Fruit fly (Drosophila melanogaster): ENCODE measurements around the gene Mps1.
A peak's percentile ranks its signal among the peaks of the same experiment; 100 is the strongest.

Mps1 gene

DNA sequence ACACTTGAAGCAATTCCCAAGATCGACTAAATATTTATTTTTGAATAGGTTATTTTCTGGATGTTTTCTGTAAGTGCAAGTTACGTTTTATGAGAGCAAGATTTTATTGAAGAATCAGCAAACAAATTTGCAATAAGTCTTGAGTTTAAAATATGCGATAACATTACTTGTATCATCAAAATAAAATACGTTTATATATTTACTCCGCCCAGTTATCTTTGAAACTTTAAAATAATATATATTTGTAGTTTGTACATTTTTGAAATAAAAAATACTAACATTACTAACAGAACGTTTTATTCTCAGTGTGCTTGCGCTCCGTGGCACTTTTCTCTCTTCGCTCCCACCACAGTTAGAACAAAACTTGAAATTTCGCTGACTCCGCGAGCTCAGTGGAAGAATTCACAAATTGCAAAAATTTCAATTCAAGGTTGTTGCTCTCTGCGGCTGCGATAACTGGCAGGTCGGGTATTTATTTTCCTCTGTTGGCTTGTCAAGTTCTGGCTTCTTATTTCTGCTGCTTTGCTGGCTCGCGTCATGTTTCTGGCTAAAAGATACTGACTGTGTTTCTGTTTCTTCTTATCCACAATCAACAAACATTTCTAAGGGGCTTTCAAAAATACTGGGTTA lies 8.4 kb downstream of the Mps1 start (continued):
- TF ChIP-seq shn (GFP tag; optimal IDR thresholded peaks at IDR 0.05) (no peak), Sin3A (optimal IDR thresholded peaks at IDR 0.05) (no peak), CG42726 (GFP tag; IDR thresholded peaks at IDR 0.05; ENCODE audit: partially characterized antibody) (no peak), Blimp-1 (GFP tag; optimal IDR thresholded peaks at IDR 0.05) (no peak), B-H2 (GFP tag; optimal IDR thresholded peaks at IDR 0.05) (no peak), sc (optimal IDR thresholded peaks at IDR 0.05) (no peak), sc (GFP tag; optimal IDR thresholded peaks at IDR 0.05) (no peak), CG17568 (GFP tag; optimal IDR thresholded peaks at IDR 0.05) (no peak), CG4424 (GFP tag; optimal IDR thresholded peaks at IDR 0.05) (no peak), kni (GFP tag; optimal IDR thresholded peaks at IDR 0.05) (no peak), Taf1 (GFP tag; IDR thresholded peaks at IDR 0.05) (no peak), HLHmδ (GFP tag; optimal IDR thresholded peaks at IDR 0.05) (no peak), CG6272 (GFP tag; IDR thresholded peaks at IDR 0.05) (no peak), CG3163 (GFP tag; optimal IDR thresholded peaks at IDR 0.05) (no peak), CG8924 (tag; optimal IDR thresholded peaks at IDR 0.05) (no peak), nom (GFP tag; optimal IDR thresholded peaks at IDR 0.05) (peak; percentile 54), CG18262 (tag; optimal IDR thresholded peaks at IDR 0.05) (peak; percentile 30), ash1 (GFP tag; optimal IDR thresholded peaks at IDR 0.05) (no peak), tin (GFP tag; optimal IDR thresholded peaks at IDR 0.05) (no peak), psq (GFP tag; optimal IDR thresholded peaks at IDR 0.05) (no peak), ato (GFP tag; IDR thresholded peaks at IDR 0.05; ENCODE audit: partially characterized antibody) (no peak), dmrt11E (tag; optimal IDR thresholded peaks at IDR 0.05) (peak; percentile 3), gem (tag; optimal IDR thresholded peaks at IDR 0.05) (peak; percentile 56), pfk (GFP tag; optimal IDR thresholded peaks at IDR 0.05) (no peak), CG13296 (GFP tag; optimal IDR thresholded peaks at IDR 0.05) (no peak), CG32532 (GFP tag; IDR thresholded peaks at IDR 0.05) (no peak), bsh (GFP tag; optimal IDR thresholded peaks at IDR 0.05) (peak; percentile 24 to 85), Lpt (GFP tag; optimal IDR thresholded peaks at IDR 0.05) (no peak), zfh2 (GFP tag; optimal IDR thresholded peaks at IDR 0.05) (peak; percentile 23), chif (GFP tag; optimal IDR thresholded peaks at IDR 0.05) (no peak), dmrt99B (tag; optimal IDR thresholded peaks at IDR 0.05) (no peak), CG9609 (GFP tag; optimal IDR thresholded peaks at IDR 0.05) (no peak), sob (GFP tag; IDR thresholded peaks at IDR 0.05) (0 out of 2 replicates have a peak, but pooled peaks have one; percentile 13), ind (GFP tag; optimal IDR thresholded peaks at IDR 0.05) (peak; percentile 18), BtbVII (GFP tag; optimal IDR thresholded peaks at IDR 0.05) (no peak), grau (tag; optimal IDR thresholded peaks at IDR 0.05) (peak; percentile 36), Fer3 (tag; optimal IDR thresholded peaks at IDR 0.05) (no peak), CG14014 (GFP tag; IDR thresholded peaks at IDR 0.05) (no peak), CG14050 (GFP tag; IDR thresholded peaks at IDR 0.05) (no peak), Dll (GFP tag; IDR thresholded peaks at IDR 0.05; ENCODE audit: partially characterized antibody) (no peak), fu2 (GFP tag; optimal IDR thresholded peaks at IDR 0.05) (no peak), phol (tag; optimal IDR thresholded peaks at IDR 0.05) (peak; percentile 11), H15 (GFP tag; IDR thresholded peaks at IDR 0.05) (no peak), cg (GFP tag; optimal IDR thresholded peaks at IDR 0.05) (no peak), Aef1 (GFP tag; IDR thresholded peaks at IDR 0.05) (no peak), Bgb (GFP tag; IDR thresholded peaks at IDR 0.05; ENCODE audit: partially characterized antibody) (no peak), org-1 (GFP tag; optimal IDR thresholded peaks at IDR 0.05) (no peak), Usf (GFP tag; optimal IDR thresholded peaks at IDR 0.05) (no peak), odd (GFP tag; optimal IDR thresholded peaks at IDR 0.05) (no peak), CG18599 (GFP tag; optimal IDR thresholded peaks at IDR 0.05) (peak; percentile 50)
